Fruit fly (Drosophila melanogaster) whole organism, embryonic: ENCODE measurements around the gene CG3184.

Source experiments
- Awh ChIP-seq: fragments of 200-800 bp; sonication (Bioruptor generic); IDR thresholded peaks from 2 replicates; pipeline ENCODE4, ENCODE4 v1.3.6; 2022; ENCODE audit warnings: missing biosample characterization, missing genetic modification characterization
- BtbVII ChIP-seq: fragments of 200-800 bp; sonication (Bioruptor generic); optimal IDR thresholded peaks from 3 replicates; lab custom pipeline; 2017; ENCODE audit warnings: missing biosample characterization, mild to moderate bottlenecking, missing genetic modification characterization
- CG11504 ChIP-seq: fragments of 200-800 bp; sonication (Bioruptor generic); optimal IDR thresholded peaks from 3 replicates; lab custom pipeline; 2019; ENCODE audit warnings: missing biosample characterization, mild to moderate bottlenecking, missing genetic modification characterization, moderate library complexity
- CG11723 ChIP-seq: fragments of 200-800 bp; sonication (Bioruptor generic); optimal IDR thresholded peaks from 2 replicates; lab custom pipeline; 2017; ENCODE audit warnings: missing biosample characterization, mild to moderate bottlenecking, missing genetic modification characterization
- CG12071 ChIP-seq: fragments of 200-800 bp; sonication (Bioruptor generic); optimal IDR thresholded peaks from 3 replicates; lab custom pipeline; 2018; ENCODE audit warnings: missing biosample characterization, mild to moderate bottlenecking, missing genetic modification characterization
- CG13424 ChIP-seq: fragments of 200-800 bp; sonication (Bioruptor generic); optimal IDR thresholded peaks from 2 replicates; lab custom pipeline; 2019; ENCODE audit warnings: missing biosample characterization, mild to moderate bottlenecking, missing genetic modification characterization, moderate library complexity
- CG15514 ChIP-seq: fragments of 200-800 bp; sonication (Bioruptor generic); optimal IDR thresholded peaks from 3 replicates; lab custom pipeline; 2017; ENCODE audit warnings: missing biosample characterization, missing genetic modification characterization, mild to moderate bottlenecking, moderate library complexity, missing genetic modification reagents
- CG17361 ChIP-seq: fragments of 200-800 bp; sonication (Bioruptor generic); IDR thresholded peaks from 3 replicates; pipeline ENCODE4 v1.3.6; 2022; ENCODE audit warnings: missing biosample characterization, missing genetic modification characterization
- CG2120 ChIP-seq: fragments of 200-800 bp; sonication (Bioruptor generic); optimal IDR thresholded peaks from 3 replicates; lab custom pipeline; 2016; ENCODE audit warnings: missing biosample characterization, missing genetic modification characterization
- CG42726 ChIP-seq: fragments of 200-800 bp; sonication (Bioruptor generic); IDR thresholded peaks from 2 replicates; pipeline ENCODE4 v1.3.6; 2022; ENCODE audit warnings: missing biosample characterization, missing genetic modification characterization; ENCODE audit not compliant: partially characterized antibody
- CG5180 ChIP-seq: fragments of 200-800 bp; sonication (Bioruptor generic); optimal IDR thresholded peaks from 3 replicates; lab custom pipeline; 2017; ENCODE audit warnings: missing biosample characterization, missing genetic modification characterization, mild to moderate bottlenecking, moderate library complexity, missing genetic modification reagents
- CG8924 ChIP-seq: fragments of 200-800 bp; optimal IDR thresholded peaks from 3 replicates; lab custom pipeline; 2019; ENCODE audit warnings: missing biosample characterization, mild to moderate bottlenecking, missing genetic modification characterization, moderate library complexity
- CG9797 ChIP-seq: fragments of 200-800 bp; sonication (Bioruptor generic); optimal IDR thresholded peaks from 3 replicates; lab custom pipeline; 2018; ENCODE audit warnings: missing biosample characterization, mild to moderate bottlenecking, missing genetic modification characterization
- D ChIP-seq, 2 experiments: fragments of 200-800 bp in 1 of 2; fragments of >200 bp in 1 of 2; sonication (Bioruptor generic) in 1 of 2; optimal IDR thresholded peaks; 2 replicates in 1 of 2; 3 replicates in 1 of 2; lab custom pipeline; 2017; ENCODE audit warnings: mild to moderate bottlenecking in 1 of 2, missing biosample characterization in 1 of 2, missing genetic modification characterization in 1 of 2, missing genetic modification reagents in 1 of 2
- Dbx ChIP-seq: fragments of 200-800 bp; sonication (Bioruptor generic); IDR thresholded peaks from 3 replicates; pipeline ENCODE4 v1.3.6; 2022; ENCODE audit warnings: missing biosample characterization, missing genetic modification characterization
- HLH3B ChIP-seq: fragments of 200-800 bp; sonication (Bioruptor generic); IDR thresholded peaks from 2 replicates; pipeline ENCODE4 v1.3.6; 2022; ENCODE audit warnings: missing biosample characterization, missing genetic modification characterization
- Hr51 ChIP-seq, 2 experiments: fragments of 200-800 bp; sonication (Bioruptor generic); optimal IDR thresholded peaks; 2 replicates in 1 of 2; 3 replicates in 1 of 2; lab custom pipeline; 2016 to 2018; ENCODE audit warnings: missing biosample characterization in 2 of 2, missing genetic modification characterization in 2 of 2, mild to moderate bottlenecking in 1 of 2, moderate library complexity in 1 of 2
- Med ChIP-seq: fragments of 200-800 bp; sonication (Bioruptor generic); peaks from one replicate; lab custom pipeline; 2016; ENCODE audit warnings: missing biosample characterization, missing genetic modification characterization, mild to moderate bottlenecking, inconsistent platforms, moderate library complexity
- NFAT ChIP-seq: fragments of 200-800 bp; sonication (Bioruptor generic); IDR thresholded peaks from 2 replicates; pipeline ENCODE4 v1.3.6; 2022; ENCODE audit warnings: missing biosample characterization, missing genetic modification characterization
- Nf-YA ChIP-seq: fragments of 200-800 bp; sonication (Bioruptor generic); IDR thresholded peaks from 2 replicates; pipeline ENCODE4 v1.3.6; 2022; ENCODE audit warnings: missing biosample characterization, missing genetic modification characterization
- PHDP ChIP-seq: fragments of 200-800 bp; sonication (Bioruptor generic); optimal IDR thresholded peaks from 3 replicates; lab custom pipeline; 2018; ENCODE audit warnings: missing biosample characterization, mild to moderate bottlenecking, missing genetic modification characterization, moderate library complexity
- Side ChIP-seq: fragments of 200-800 bp; sonication (Bioruptor generic); optimal IDR thresholded peaks from 2 replicates; lab custom pipeline; 2016; ENCODE audit warnings: missing biosample characterization, missing genetic modification characterization
- Six4 ChIP-seq: fragments of 200-800 bp; sonication (Bioruptor generic); optimal IDR thresholded peaks from 2 replicates; lab custom pipeline; 2016; ENCODE audit warnings: missing biosample characterization, missing genetic modification characterization
- caup ChIP-seq: fragments of 200-800 bp; sonication (Bioruptor generic); optimal IDR thresholded peaks from 3 replicates; lab custom pipeline; 2017; ENCODE audit warnings: missing biosample characterization, mild to moderate bottlenecking, missing genetic modification characterization, moderate library complexity; ENCODE audit not compliant: severe bottlenecking
- cwo ChIP-seq: fragments of 200-800 bp; sonication (Bioruptor generic); optimal IDR thresholded peaks from 3 replicates; lab custom pipeline; 2017; ENCODE audit warnings: missing biosample characterization, missing genetic modification characterization, mild to moderate bottlenecking, moderate library complexity, missing genetic modification reagents
- dmrt99B ChIP-seq: fragments of 200-800 bp; sonication (Bioruptor generic); optimal IDR thresholded peaks from 2 replicates; lab custom pipeline; 2018; ENCODE audit warnings: missing biosample characterization, mild to moderate bottlenecking, missing genetic modification characterization, moderate library complexity
- dysf ChIP-seq: fragments of 200-800 bp; sonication (Bioruptor generic); IDR thresholded peaks from 3 replicates; pipeline ENCODE4 v1.3.6; 2022; ENCODE audit warnings: missing biosample characterization, missing genetic modification characterization
- her ChIP-seq: fragments of 200-800 bp; sonication (Bioruptor generic); optimal IDR thresholded peaks from 2 replicates; lab custom pipeline; 2016; ENCODE audit warnings: missing biosample characterization, missing genetic modification characterization
- maf-S ChIP-seq: fragments of 200-800 bp; sonication (Bioruptor generic); optimal IDR thresholded peaks from 2 replicates; lab custom pipeline; 2016; ENCODE audit warnings: missing biosample characterization, missing genetic modification characterization
- psq ChIP-seq: fragments of 200-800 bp; sonication (Bioruptor generic); optimal IDR thresholded peaks from 2 replicates; lab custom pipeline; 2017; ENCODE audit warnings: missing biosample characterization, missing genetic modification characterization
- run ChIP-seq: fragments of 200-800 bp; sonication (Bioruptor generic); optimal IDR thresholded peaks from 3 replicates; lab custom pipeline; 2018; ENCODE audit warnings: missing biosample characterization, mild to moderate bottlenecking, missing genetic modification characterization
- sob ChIP-seq: fragments of 200-800 bp; sonication (Bioruptor generic); IDR thresholded peaks from 2 replicates; pipeline ENCODE4 v1.3.6; 2022; ENCODE audit warnings: missing biosample characterization, missing genetic modification characterization
- stc ChIP-seq: fragments of 200-800 bp; sonication (Bioruptor generic); IDR thresholded peaks from 2 replicates; pipeline ENCODE4 v1.3.6; 2022; ENCODE audit warnings: missing biosample characterization, missing genetic modification characterization
- wek ChIP-seq: fragments of 200-800 bp; sonication (Bioruptor generic); optimal IDR thresholded peaks from 3 replicates; lab custom pipeline; 2018; ENCODE audit warnings: missing biosample characterization, mild to moderate bottlenecking, missing genetic modification characterization, moderate library complexity
- yki ChIP-seq: fragments of >200 bp; optimal IDR thresholded peaks from 3 replicates; lab custom pipeline; 2018
- z ChIP-seq: fragments of 200-800 bp; sonication (Bioruptor generic); IDR thresholded peaks from 3 replicates; pipeline ENCODE4 v1.3.6; 2022; ENCODE audit warnings: missing biosample characterization, missing genetic modification characterization

The CG3184 gene

DNA sequence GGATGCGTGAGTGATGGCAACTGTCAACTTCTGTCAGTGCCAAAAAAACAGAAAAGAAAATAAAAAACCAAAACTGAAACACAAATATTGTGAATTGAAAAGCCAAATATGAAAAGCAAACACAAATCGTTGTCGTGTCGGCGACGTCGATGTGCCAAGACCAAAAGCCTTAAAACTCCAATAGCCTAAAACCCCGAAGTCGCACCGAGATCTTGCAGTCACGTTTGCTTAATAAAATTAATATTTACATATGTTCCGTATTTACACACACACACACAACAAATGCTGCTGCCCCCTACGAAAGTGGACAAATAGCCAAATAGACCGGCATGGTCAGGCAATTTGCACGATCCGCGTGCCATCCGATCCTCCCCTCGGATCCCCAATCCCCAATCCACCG is 50.5 kb downstream of the CG3184 start (continued):
- no peak for TF ChIP-seq CG8924
- TF ChIP-seq NFAT (GFP tag; lab: Robert Waterston, UW): no peak
- 0 out of 3 replicates have a peak, but pooled peaks have one; percentile 34 for TF ChIP-seq Dbx (GFP tag; lab: Robert Waterston, UW)
- no peak for TF ChIP-seq z
- TF ChIP-seq caup: peak; percentile 18
- TF ChIP-seq CG11723 (GFP tag; lab: Kevin White, UChicago): no peak
- TF ChIP-seq Med (GFP tag; lab: Kevin White, UChicago): peak; percentile 8
- TF ChIP-seq stc (GFP tag; lab: Robert Waterston, UW): 0 out of 2 replicates have a peak, but pooled peaks have one; percentile 26
- TF ChIP-seq maf-S (GFP tag; lab: Kevin White, UChicago): no peak
- TF ChIP-seq dysf: peak; percentile 48; the same call in 1 of the 3 replicates
- TF ChIP-seq Nf-YA (GFP tag; lab: Robert Waterston, UW): no peak
- peak; percentile 15 for TF ChIP-seq wek (GFP tag; lab: Kevin White, UChicago)
- TF ChIP-seq CG11504 (tag; lab: Kevin White, UChicago): peak; percentile 11
- no peak for TF ChIP-seq CG17361
- no peak for TF ChIP-seq Side (GFP tag; lab: Kevin White, UChicago)
- peak; percentile 13 for TF ChIP-seq CG13424 (tag; lab: Kevin White, UChicago)
- peak; percentile 24; the same call in 1 of the 2 replicates for TF ChIP-seq HLH3B
- TF ChIP-seq run (tag; lab: Kevin White, UChicago): peak; percentile 31
- no peak for TF ChIP-seq CG42726 (GFP tag; lab: Robert Waterston, UW)
- TF ChIP-seq her: no peak
- peak in 1 of 2 experiments; percentile 9 for TF ChIP-seq Hr51 (GFP tag; optimal IDR thresholded peaks at IDR 0.05; lab: Kevin White, UChicago)
- TF ChIP-seq sob: peak; percentile 44; the same call in 1 of the 2 replicates
- peak; percentile 41 for TF ChIP-seq CG12071
- TF ChIP-seq CG9797: no peak
- peak; percentile 14 for TF ChIP-seq cwo (GFP tag; lab: Kevin White, UChicago)
- TF ChIP-seq BtbVII (GFP tag; lab: Kevin White, UChicago): no peak
- peak; percentile 42 for TF ChIP-seq CG15514 (GFP tag; lab: Kevin White, UChicago)
- TF ChIP-seq dmrt99B: peak; percentile 38
- no peak for TF ChIP-seq yki (lab: Kevin White, UChicago)
- no peak for TF ChIP-seq CG2120 (GFP tag; lab: Kevin White, UChicago)
- TF ChIP-seq psq (GFP tag; lab: Kevin White, UChicago): no peak
- TF ChIP-seq PHDP (tag; lab: Kevin White, UChicago): peak; percentile 17
- TF ChIP-seq Six4 (GFP tag; lab: Kevin White, UChicago): no peak
- TF ChIP-seq D (optimal IDR thresholded peaks at IDR 0.05; lab: Kevin White, UChicago): no peak
- no peak for TF ChIP-seq D (GFP tag; optimal IDR thresholded peaks at IDR 0.05; lab: Kevin White, UChicago)
- peak; percentile 51 for TF ChIP-seq CG5180 (GFP tag; lab: Kevin White, UChicago)
- TF ChIP-seq Awh (GFP tag; lab: Robert Waterston, UW): 0 out of 2 replicates have a peak, but pooled peaks have one; percentile 41
